Worm (Caenorhabditis elegans): ENCODE results near the gene Y119D3B.21.

The Y119D3B.21 gene

DNA sequence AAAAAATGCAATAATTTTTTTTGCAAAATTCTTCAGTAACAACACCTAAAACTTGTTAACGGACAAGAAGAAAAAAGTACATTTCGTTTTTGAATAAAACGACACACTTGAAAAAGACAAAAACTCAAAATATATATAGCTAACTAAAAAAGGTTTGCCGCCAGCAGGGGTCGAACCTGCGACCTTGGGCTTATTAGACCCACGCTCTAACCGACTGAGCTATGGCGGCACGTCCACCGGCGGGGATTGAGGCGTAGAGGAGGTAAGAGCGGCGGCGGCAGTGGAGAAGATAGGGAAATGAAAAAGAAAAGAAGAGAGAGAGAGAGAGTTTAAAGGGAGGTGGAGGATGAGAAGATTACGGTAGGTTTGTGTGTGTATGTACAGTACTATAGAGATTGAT, 3.4 kb downstream of the Y119D3B.21 start (continued):
- no peak for TF ChIP-seq skn-1 (tag; optimal IDR thresholded peaks at IDR 0.05)
- TF ChIP-seq sdz-12 (GFP tag; optimal IDR thresholded peaks at IDR 0.05) = no peak
- TF ChIP-seq unc-39 (tag; optimal IDR thresholded peaks at IDR 0.05) = no peak
- no peak for TF ChIP-seq zag-1 (tag; optimal IDR thresholded peaks at IDR 0.05)
- TF ChIP-seq daf-16 (GFP tag; optimal IDR thresholded peaks at IDR 0.05) = no peak
- TF ChIP-seq daf-16 (tag; optimal IDR thresholded peaks at IDR 0.05) = no peak
- TF ChIP-seq nhr-41 (GFP tag; IDR thresholded peaks at IDR 0.05) = no peak
- TF ChIP-seq hmg-1.1 (GFP tag; IDR thresholded peaks at IDR 0.05) = no peak
- TF ChIP-seq lin-38 (GFP tag; IDR thresholded peaks at IDR 0.05) = peak; percentile 65
- no peak for TF ChIP-seq egl-27 (tag; optimal IDR thresholded peaks at IDR 0.05)
- TF ChIP-seq egl-43 (GFP tag; IDR thresholded peaks at IDR 0.05) = peak; percentile 71; the same call in 1 of the 2 replicates
- peak; percentile 57; the same call in 1 of the 2 replicates for TF ChIP-seq arid-1 (GFP tag; conservative IDR thresholded peaks at IDR 0.05)
- TF ChIP-seq Y105C5A.15 (GFP tag; IDR thresholded peaks at IDR 0.05) = 0 out of 2 replicates have a peak, but pooled peaks have one; percentile 38
- TF ChIP-seq mep-1 (tag; optimal IDR thresholded peaks at IDR 0.05) = peak; percentile 31
- no peak for TF ChIP-seq F37D6.2 (tag; optimal IDR thresholded peaks at IDR 0.05)
- TF ChIP-seq gei-8 (GFP tag; optimal IDR thresholded peaks at IDR 0.05) = no peak
- peak; percentile 8 for TF ChIP-seq spr-3 (GFP tag; optimal IDR thresholded peaks at IDR 0.05)

DNA sequence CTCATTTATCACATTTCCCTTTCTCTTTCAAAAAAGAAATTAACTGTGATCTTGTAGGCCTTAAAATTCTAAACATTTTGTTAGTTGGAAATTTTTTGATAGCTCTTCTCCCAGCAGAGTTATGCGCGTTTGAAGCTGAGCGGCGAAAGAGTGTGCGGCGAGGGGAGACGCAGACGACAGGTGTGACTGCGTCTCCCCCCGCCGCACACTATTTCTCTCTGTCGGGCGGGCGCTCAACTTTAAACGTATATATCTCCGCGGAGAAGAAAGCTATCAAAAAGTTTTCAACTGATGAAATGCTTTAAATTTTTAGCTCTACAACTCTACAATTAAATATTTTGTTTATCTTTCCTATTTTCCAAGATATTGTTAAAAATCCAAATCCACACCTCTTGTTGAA, 4.2 kb downstream of the Y119D3B.21 start:
- peak; percentile 13 for TF ChIP-seq lin-38 (GFP tag; IDR thresholded peaks at IDR 0.05)
- no peak for TF ChIP-seq ctbp-1 (GFP tag; IDR thresholded peaks at IDR 0.05)
- TF ChIP-seq lin-15B (tag; optimal IDR thresholded peaks at IDR 0.05) = no peak
- TF ChIP-seq aha-1 (tag) = peak; percentile 64
- TF ChIP-seq tag-97 (GFP tag; IDR thresholded peaks at IDR 0.05) = no peak
- TF ChIP-seq dpl-1 (GFP tag; optimal IDR thresholded peaks at IDR 0.05) = no peak

DNA sequence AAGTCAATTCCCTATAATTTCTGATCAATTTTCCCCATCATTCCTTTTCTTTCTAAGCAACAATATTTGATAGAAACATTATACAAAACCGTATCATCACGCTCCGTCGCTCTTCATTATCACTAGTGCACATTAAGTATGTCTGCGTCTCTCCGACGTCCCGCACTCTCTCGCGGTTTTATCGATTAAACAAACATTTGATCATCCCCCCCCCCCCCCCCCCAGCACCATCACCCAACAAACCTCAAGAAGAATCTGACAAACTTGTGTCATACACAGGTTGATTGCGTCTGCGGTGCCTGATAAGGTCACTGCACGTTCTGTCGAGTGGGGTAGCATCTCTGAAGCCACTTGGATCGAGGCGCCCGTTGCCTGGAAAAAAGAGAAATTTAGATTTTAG, 5.2 kb downstream of the Y119D3B.21 start:
- no peak for TF ChIP-seq jun-1 (tag; optimal IDR thresholded peaks at IDR 0.05)
- TF ChIP-seq T26A8.4 (GFP tag; IDR thresholded peaks at IDR 0.05) = no peak
- TF ChIP-seq R02D3.7 (tag; optimal IDR thresholded peaks at IDR 0.05) = no peak
- peak; percentile 81 for TF ChIP-seq hlh-11 (tag; optimal IDR thresholded peaks at IDR 0.05)
- TF ChIP-seq dve-1 (tag; optimal IDR thresholded peaks at IDR 0.05; ENCODE audit: insufficient read depth) = peak; percentile 6
- TF ChIP-seq pqm-1 (tag; optimal IDR thresholded peaks at IDR 0.05) = peak; percentile 47
- no peak for TF ChIP-seq daf-12 (tag; optimal IDR thresholded peaks at IDR 0.05)
- TF ChIP-seq mxl-3 (GFP tag; optimal IDR thresholded peaks at IDR 0.05) = peak; percentile 61
- TF ChIP-seq dmd-8 (GFP tag; IDR thresholded peaks at IDR 0.05) = no peak
- TF ChIP-seq hlh-30 (tag; optimal IDR thresholded peaks at IDR 0.05; ENCODE audit: insufficient read depth) = peak; percentile 28
- TF ChIP-seq egl-43 (GFP tag; IDR thresholded peaks at IDR 0.05) = no peak
- no peak for TF ChIP-seq ceh-32 (tag; optimal IDR thresholded peaks at IDR 0.05; ENCODE audit: poor library complexity)
- no peak for TF ChIP-seq attf-4 (tag; optimal IDR thresholded peaks at IDR 0.05)
- peak; percentile 66 for TF ChIP-seq dmd-6 (GFP tag; IDR thresholded peaks at IDR 0.05)
- 0 out of 2 replicates have a peak, but pooled peaks have one; percentile 14 for TF ChIP-seq tra-1 (GFP tag; IDR thresholded peaks at IDR 0.05)
- TF ChIP-seq nhr-77 (tag; optimal IDR thresholded peaks at IDR 0.05) = peak; percentile 24
- no peak for TF ChIP-seq fkh-10 (GFP tag; optimal IDR thresholded peaks at IDR 0.05)
- no peak for TF ChIP-seq daf-16 (GFP tag; optimal IDR thresholded peaks at IDR 0.05)
- TF ChIP-seq daf-16 (tag; optimal IDR thresholded peaks at IDR 0.05) = peak; percentile 41
- TF ChIP-seq pha-4 (GFP tag; IDR thresholded peaks at IDR 0.05) = peak; percentile 27; the same call in 1 of the 2 replicates
- no peak for TF ChIP-seq pha-4 (tag; optimal IDR thresholded peaks at IDR 0.05)
- peak; percentile 13 for TF ChIP-seq nhr-28 (tag; optimal IDR thresholded peaks at IDR 0.05)
- peak; percentile 61 for TF ChIP-seq php-3 (GFP tag; IDR thresholded peaks at IDR 0.05)
- no peak for TF ChIP-seq zfp-2 (tag; optimal IDR thresholded peaks at IDR 0.05)
- TF ChIP-seq sdz-12 (GFP tag; optimal IDR thresholded peaks at IDR 0.05) = no peak

Data from whole organism, L4 larva.